Fruit fly (Drosophila melanogaster): ENCODE data around the gene CG42685.
A peak's percentile ranks its signal among the peaks of the same experiment; 100 is the strongest.

Gene CG42685

DNA sequence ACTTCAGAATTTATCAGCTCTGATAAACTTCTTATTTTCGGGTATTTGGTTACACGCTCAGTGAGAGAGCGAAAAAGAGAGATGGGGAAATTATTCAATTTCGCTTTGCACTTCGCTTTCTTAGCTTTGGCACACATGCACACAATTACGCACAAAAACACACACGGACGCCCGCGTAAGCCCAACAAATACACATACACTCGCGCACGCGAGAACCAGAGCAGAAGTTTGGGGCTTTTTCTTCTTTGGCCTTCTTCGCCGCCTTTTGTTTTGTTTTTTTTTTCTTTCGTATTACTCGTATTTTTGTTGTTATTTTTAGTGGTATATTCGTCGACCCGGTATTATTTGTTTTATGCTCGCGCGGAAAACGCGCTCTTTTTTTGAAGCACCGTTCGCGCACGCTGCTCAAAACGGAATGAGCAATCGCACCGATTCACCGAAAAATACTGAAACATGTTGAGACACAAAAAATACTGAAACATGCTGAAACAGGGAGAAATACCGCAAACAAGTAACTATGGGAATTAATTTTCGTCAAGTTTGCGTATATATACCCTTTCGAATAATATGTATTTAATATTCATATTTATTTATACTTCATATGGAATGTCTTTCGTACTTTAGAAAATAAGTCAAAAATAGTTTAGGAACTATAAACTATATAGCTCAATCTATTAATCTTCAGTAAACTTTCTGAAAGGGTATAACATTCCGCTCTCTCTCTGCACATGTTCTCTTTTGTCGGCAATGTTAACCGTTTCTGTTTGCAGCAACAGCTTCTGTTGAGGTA, 40.9 kb downstream of the CG42685 start, which contains the start of gene osp (continued):
- TF ChIP-seq Dfd (GFP tag; optimal IDR thresholded peaks at IDR 0.05) (peak; percentile 81), Vsx2 (GFP tag; optimal IDR thresholded peaks at IDR 0.05; ENCODE audit: partially characterized antibody) (peak; percentile 57), fru (GFP tag; optimal IDR thresholded peaks at IDR 0.05) (peak; percentile 94), Jra (GFP tag; optimal IDR thresholded peaks at IDR 0.05) (peak; percentile 72), Mio (GFP tag; optimal IDR thresholded peaks at IDR 0.05) (peak; percentile 58), rgr (GFP tag; optimal IDR thresholded peaks at IDR 0.05) (peak; percentile 98), HLH106 (tag; optimal IDR thresholded peaks at IDR 0.05) (peak; percentile 99), Sp1 (GFP tag; optimal IDR thresholded peaks at IDR 0.05) (peak; percentile 99), CrebA (GFP tag; optimal IDR thresholded peaks at IDR 0.05; ENCODE audit: borderline replicate concordance) (peak; percentile 81), lola (GFP tag; optimal IDR thresholded peaks at IDR 0.05) (no peak), sv (GFP tag; optimal IDR thresholded peaks at IDR 0.05) (peak; percentile 96), dsf (GFP tag; optimal IDR thresholded peaks at IDR 0.05; ENCODE audit: borderline replicate concordance) (peak; percentile 72)

DNA sequence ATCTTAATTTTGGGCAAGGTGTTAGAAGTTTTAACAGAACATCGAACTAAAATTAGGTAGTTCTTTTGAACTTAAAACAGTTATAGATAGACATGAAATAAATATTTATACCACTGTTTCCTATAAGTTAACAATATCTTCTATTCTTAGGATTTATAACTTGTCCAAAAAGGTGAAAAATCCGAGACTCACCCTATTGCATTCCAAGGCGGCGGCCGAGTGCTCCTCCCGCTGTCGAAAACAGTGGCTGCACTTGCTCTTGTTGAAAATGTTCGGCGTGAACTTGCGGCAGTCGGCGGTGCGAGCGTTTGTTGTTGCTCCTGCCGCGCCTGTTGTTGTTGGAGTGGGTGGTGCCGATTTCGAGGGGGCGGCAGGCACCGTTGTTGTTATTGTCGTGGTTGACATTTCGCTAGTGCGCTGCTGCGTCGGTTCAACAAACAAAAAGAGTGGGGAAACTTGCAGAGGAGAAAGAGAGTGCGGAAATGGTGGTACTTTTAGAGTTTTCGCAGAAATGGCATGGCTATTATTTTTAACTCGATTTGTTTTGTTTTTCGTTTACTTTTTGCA, 41.6 kb downstream of the CG42685 start:
- TF ChIP-seq Dfd (GFP tag; optimal IDR thresholded peaks at IDR 0.05) (no peak), usp (GFP tag; optimal IDR thresholded peaks at IDR 0.05) (no peak), lola (GFP tag; optimal IDR thresholded peaks at IDR 0.05) (no peak), Sp1 (GFP tag; optimal IDR thresholded peaks at IDR 0.05) (no peak), Abd-B (GFP tag; optimal IDR thresholded peaks at IDR 0.05) (no peak), OdsH (GFP tag; optimal IDR thresholded peaks at IDR 0.05) (no peak), HLH106 (tag; optimal IDR thresholded peaks at IDR 0.05) (no peak), jim (GFP tag; optimal IDR thresholded peaks at IDR 0.05) (no peak), dsf (GFP tag; optimal IDR thresholded peaks at IDR 0.05; ENCODE audit: borderline replicate concordance) (no peak), N (GFP tag; optimal IDR thresholded peaks at IDR 0.05) (no peak), psq (GFP tag; optimal IDR thresholded peaks at IDR 0.05) (no peak), Myc (optimal IDR thresholded peaks at IDR 0.05) (no peak), Dif (GFP tag; optimal IDR thresholded peaks at IDR 0.05; ENCODE audit: partially characterized antibody) (no peak), foxo (GFP tag; optimal IDR thresholded peaks at IDR 0.05) (no peak), fru (GFP tag; optimal IDR thresholded peaks at IDR 0.05) (no peak)

DNA sequence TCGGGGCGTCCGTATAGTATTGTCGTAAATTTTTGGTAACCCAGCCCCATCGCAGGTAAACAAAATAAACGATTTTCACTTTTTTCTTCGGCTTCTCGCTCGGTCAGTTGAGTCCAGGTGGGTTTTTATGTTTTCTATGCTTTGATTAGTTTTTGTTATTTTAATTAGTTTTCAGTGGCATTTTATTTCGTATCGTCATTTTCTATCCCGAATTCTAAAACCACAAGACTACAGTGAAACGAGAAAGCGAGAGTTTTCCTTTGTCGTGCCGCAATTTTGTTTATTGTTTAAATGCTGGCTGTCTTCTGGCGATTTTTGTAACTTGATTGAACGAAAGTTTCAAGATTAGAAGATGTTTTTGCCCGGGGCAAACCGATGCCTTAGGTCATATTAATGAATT, 42.6 kb downstream of the CG42685 start:
- TF ChIP-seq foxo (GFP tag; optimal IDR thresholded peaks at IDR 0.05) (no peak), Mio (GFP tag; optimal IDR thresholded peaks at IDR 0.05) (no peak), h (GFP tag; optimal IDR thresholded peaks at IDR 0.05) (no peak), tai (GFP tag; optimal IDR thresholded peaks at IDR 0.05) (no peak), sv (GFP tag; optimal IDR thresholded peaks at IDR 0.05) (no peak), lola (GFP tag; optimal IDR thresholded peaks at IDR 0.05) (no peak), br (GFP tag; optimal IDR thresholded peaks at IDR 0.05) (no peak), Jra (GFP tag; optimal IDR thresholded peaks at IDR 0.05) (no peak), usp (GFP tag; optimal IDR thresholded peaks at IDR 0.05) (no peak), N (GFP tag; optimal IDR thresholded peaks at IDR 0.05) (no peak), brk (GFP tag; optimal IDR thresholded peaks at IDR 0.05) (no peak), Rel (GFP tag; optimal IDR thresholded peaks at IDR 0.05) (no peak), Rel (tag; optimal IDR thresholded peaks at IDR 0.05) (no peak), dl (GFP tag; optimal IDR thresholded peaks at IDR 0.05; ENCODE audit: insufficient read depth in 1 of 2, partially characterized antibody in 2 of 2) (no peak), Vsx2 (GFP tag; optimal IDR thresholded peaks at IDR 0.05; ENCODE audit: partially characterized antibody) (no peak), fru (GFP tag; optimal IDR thresholded peaks at IDR 0.05) (no peak), rgr (GFP tag; optimal IDR thresholded peaks at IDR 0.05) (no peak), pan (optimal IDR thresholded peaks at IDR 0.05) (no peak)

DNA sequence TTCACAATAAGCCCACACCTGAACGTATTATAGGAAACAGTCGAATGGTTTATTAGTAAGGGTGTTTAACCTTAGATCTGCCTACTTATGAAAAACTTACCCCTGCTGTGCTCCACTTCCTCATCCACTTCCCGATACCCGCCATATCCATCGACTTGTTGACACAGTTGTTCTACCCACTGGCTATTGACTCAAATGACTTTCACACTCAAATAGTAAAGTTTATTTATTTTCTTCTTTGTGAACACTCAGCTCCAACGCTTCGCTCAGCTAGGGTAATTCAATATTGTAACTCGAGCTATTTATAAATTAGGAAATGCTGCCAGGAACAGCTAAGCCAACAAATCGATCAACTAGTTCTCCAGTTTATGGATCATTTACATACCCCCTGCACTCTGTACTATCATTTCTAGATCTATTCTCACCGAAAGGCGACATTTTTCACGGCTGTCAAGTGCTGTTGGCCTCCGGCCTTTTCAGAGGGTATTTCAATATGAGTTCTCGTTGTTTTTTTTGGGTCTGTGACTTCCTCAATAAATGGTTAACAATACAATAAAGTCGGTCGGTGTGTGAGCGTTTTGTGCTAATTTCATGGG, 44.2 kb downstream of the CG42685 start:
- TF ChIP-seq Dfd (GFP tag; optimal IDR thresholded peaks at IDR 0.05): no peak
- peak; percentile 83 for TF ChIP-seq br (GFP tag; optimal IDR thresholded peaks at IDR 0.05)
- TF ChIP-seq Myc (optimal IDR thresholded peaks at IDR 0.05): no peak
- no peak for TF ChIP-seq Hr78 (GFP tag; optimal IDR thresholded peaks at IDR 0.05)
- TF ChIP-seq sv (GFP tag; optimal IDR thresholded peaks at IDR 0.05): peak; percentile 83
- TF ChIP-seq brk (GFP tag; optimal IDR thresholded peaks at IDR 0.05): peak; percentile 97
- peak; percentile 53 for TF ChIP-seq CG9705 (GFP tag; optimal IDR thresholded peaks at IDR 0.05)
- TF ChIP-seq ey (GFP tag; optimal IDR thresholded peaks at IDR 0.05): peak; percentile 78
- TF ChIP-seq Abd-B (GFP tag; optimal IDR thresholded peaks at IDR 0.05): no peak
- TF ChIP-seq rgr (GFP tag; optimal IDR thresholded peaks at IDR 0.05): peak; percentile 97
- TF ChIP-seq Jra (GFP tag; optimal IDR thresholded peaks at IDR 0.05): peak; percentile 96
- TF ChIP-seq lola (GFP tag; optimal IDR thresholded peaks at IDR 0.05): no peak
- peak; percentile 83 for TF ChIP-seq psq (GFP tag; optimal IDR thresholded peaks at IDR 0.05)
- peak; percentile 98 for TF ChIP-seq tai (GFP tag; optimal IDR thresholded peaks at IDR 0.05)
- TF ChIP-seq Vsx2 (GFP tag; optimal IDR thresholded peaks at IDR 0.05; ENCODE audit: partially characterized antibody): no peak
- TF ChIP-seq woc (GFP tag; optimal IDR thresholded peaks at IDR 0.05): peak; percentile 62
- peak; percentile 56 for TF ChIP-seq HLH106 (tag; optimal IDR thresholded peaks at IDR 0.05)
- TF ChIP-seq Sp1 (GFP tag; optimal IDR thresholded peaks at IDR 0.05): peak; percentile 30
- peak; percentile 96 for TF ChIP-seq OdsH (GFP tag; optimal IDR thresholded peaks at IDR 0.05)
- peak; percentile 96 for TF ChIP-seq h (GFP tag; optimal IDR thresholded peaks at IDR 0.05)
- TF ChIP-seq dmrt93B (GFP tag; optimal IDR thresholded peaks at IDR 0.05): peak; percentile 41
- TF ChIP-seq foxo (GFP tag; optimal IDR thresholded peaks at IDR 0.05): peak; percentile 91 to 92
- TF ChIP-seq Hr83 (GFP tag; optimal IDR thresholded peaks at IDR 0.05; ENCODE audit: poor library complexity, severe bottlenecking): peak; percentile 100
- peak; percentile 74 for TF ChIP-seq dsf (GFP tag; optimal IDR thresholded peaks at IDR 0.05; ENCODE audit: borderline replicate concordance)
- TF ChIP-seq GATAd (GFP tag; optimal IDR thresholded peaks at IDR 0.05): peak; percentile 97
- peak; percentile 93 for TF ChIP-seq CG32264 (GFP tag; optimal IDR thresholded peaks at IDR 0.05)
- no peak for TF ChIP-seq CrebA (GFP tag; optimal IDR thresholded peaks at IDR 0.05; ENCODE audit: borderline replicate concordance)
